Fruit fly (Drosophila melanogaster): ENCODE results near the gene ImpL1.

- TF ChIP-seq Hnf4 (GFP tag; optimal IDR thresholded peaks at IDR 0.05), result no peak
- TF ChIP-seq CG32264 (GFP tag; optimal IDR thresholded peaks at IDR 0.05), result no peak
- TF ChIP-seq CrebA (GFP tag; optimal IDR thresholded peaks at IDR 0.05; ENCODE audit: borderline replicate concordance), result no peak
- no peak for TF ChIP-seq N (GFP tag; optimal IDR thresholded peaks at IDR 0.05)
- no peak for TF ChIP-seq brk (GFP tag; optimal IDR thresholded peaks at IDR 0.05)
- TF ChIP-seq fru (GFP tag; optimal IDR thresholded peaks at IDR 0.05), result peak; percentile 4
Observed at dm6 chr3L:13412200-13412885, 29.8 kb downstream of the ImpL1 start, which contains the start of the genes CG10222 and flr.

Measured in whole organism, wandering third instar larva.